Fruit fly (Drosophila melanogaster) whole organism: ENCODE results near the gene CG34134.
A peak's percentile ranks its signal among the peaks of the same experiment; 100 is the strongest.

ENCODE experiments used
- CG8478 ChIP-seq: fragments of >200 bp; optimal IDR thresholded peaks from 2 replicates; lab custom pipeline; 2018; ENCODE audit warnings: inconsistent platforms
- Dll ChIP-seq: fragments of >200 bp; optimal IDR thresholded peaks from 2 replicates; lab custom pipeline; 2017
- EcR ChIP-seq, 2 experiments: fragments of >200 bp; optimal IDR thresholded peaks; 2 replicates each; lab custom pipeline; 2017; ENCODE audit warnings: missing biosample characterization in 2 of 2, missing genetic modification characterization in 2 of 2, missing genetic modification reagents in 2 of 2
- pan ChIP-seq: fragments of >200 bp; optimal IDR thresholded peaks from 2 replicates; lab custom pipeline; 2017
- psq ChIP-seq: fragments of >200 bp; optimal IDR thresholded peaks from 2 replicates; lab custom pipeline; 2017
- usp ChIP-seq: fragments of >200 bp; optimal IDR thresholded peaks from 2 replicates; lab custom pipeline; 2017; ENCODE audit warnings: missing biosample characterization, missing genetic modification characterization, mixed read lengths

The CG34134 gene

DNA sequence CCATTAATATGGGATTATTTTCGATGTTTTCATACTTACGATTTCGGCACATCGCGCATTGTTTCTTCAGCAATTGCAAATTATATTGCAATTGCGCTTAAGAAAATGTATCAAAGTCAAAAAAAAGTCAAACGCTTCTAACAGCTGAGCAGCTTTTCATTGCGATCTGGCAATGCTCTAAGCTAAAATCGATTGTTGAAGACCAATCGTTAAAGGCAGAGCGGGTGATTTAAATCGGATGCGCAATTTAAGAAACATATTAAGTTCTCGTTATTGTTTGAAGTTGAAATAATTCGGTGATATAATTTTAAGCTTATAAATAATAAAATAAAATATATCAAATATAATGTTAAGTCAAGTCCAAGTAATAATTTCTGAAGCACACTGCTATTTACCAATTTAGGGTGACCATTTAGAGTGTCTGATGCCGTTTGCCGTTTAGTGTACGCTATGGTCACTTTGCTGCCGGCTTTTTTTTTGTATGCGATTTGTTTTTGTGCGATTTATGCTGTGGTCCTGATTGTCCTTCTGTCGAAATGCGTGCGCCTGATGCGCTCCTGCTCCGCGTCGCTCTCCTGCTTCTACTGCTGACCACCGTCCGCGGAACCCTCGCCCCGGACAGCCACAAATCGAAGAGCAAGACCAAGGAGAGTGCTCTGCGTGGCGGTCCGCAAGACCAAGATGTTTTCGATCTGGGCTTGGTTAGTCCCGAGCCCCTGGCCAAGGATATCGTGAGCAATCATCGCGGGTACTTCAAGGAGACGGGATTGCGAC, 6.4 kb upstream of the CG34134 start, which contains the start of the genes CG8475 and CG8460:
Gene CG8475 (minus strand): TSS at position 162 of the 774 bp plus-strand sequence.
Gene CG8460 (plus strand): TSS at position 437 of the 774 bp plus-strand sequence.
- TF ChIP-seq EcR (GFP tag; optimal IDR thresholded peaks at IDR 0.05; lab: Kevin White, UChicago) (no peak), pan (no peak), usp (no peak), psq (lab: Kevin White, UChicago) (no peak), Dll (lab: Kevin White, UChicago) (no peak), CG8478 (no peak)

DNA sequence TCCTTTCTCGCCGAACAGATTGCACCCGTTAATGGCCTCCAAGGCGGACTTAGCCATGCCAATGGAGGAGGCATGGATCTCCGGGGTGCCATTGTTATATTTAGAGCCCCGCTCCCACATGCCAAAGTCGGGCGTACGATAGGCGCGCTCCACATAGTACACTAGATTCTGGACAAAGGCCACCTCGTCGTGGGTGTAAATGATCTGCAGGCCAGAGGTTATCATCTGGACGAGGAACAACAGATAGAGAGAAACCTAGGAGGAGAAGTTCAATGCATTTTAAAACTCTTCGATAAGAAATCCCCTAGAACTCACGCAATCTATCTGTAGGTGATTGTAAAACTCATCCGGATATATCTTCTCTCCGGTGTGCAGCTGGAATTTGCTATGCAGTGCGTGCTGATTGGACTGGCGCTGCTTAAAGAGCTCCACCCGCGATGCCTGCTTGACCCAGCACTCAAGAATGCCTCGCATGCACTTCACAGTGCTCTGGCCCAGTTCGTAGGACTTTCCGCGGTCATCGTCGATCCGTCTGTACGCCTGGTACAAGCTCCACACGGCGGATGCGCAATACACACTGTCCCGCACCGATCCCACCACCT, 5.2 kb upstream of the CG34134 start:
- no peak for TF ChIP-seq psq (lab: Kevin White, UChicago)
- TF ChIP-seq Dll (lab: Kevin White, UChicago): no peak
- TF ChIP-seq CG8478: no peak

DNA sequence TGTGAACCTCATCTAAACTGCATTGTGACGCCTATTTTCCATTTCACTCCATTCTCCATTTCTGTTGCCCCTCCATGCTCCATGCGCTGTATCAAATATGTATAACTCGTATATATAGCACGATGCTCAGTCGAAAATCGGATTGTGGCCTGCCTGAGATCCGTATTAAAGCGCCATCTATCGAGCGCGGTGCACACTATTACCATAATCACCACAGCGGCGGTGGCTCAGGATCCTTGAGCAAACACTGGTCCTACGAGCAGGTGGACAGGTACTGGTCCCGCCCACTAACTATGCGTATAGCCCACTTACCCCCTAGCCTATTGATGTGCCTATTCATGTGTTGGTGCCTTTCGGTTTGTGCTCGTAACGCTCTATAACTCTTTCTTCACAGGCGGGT, 5.6 kb downstream of the CG34134 start:
- TF ChIP-seq Dll (lab: Kevin White, UChicago): no peak
- TF ChIP-seq EcR (GFP tag; optimal IDR thresholded peaks at IDR 0.05; lab: Kevin White, UChicago): no peak
- TF ChIP-seq CG8478: no peak
- no peak for TF ChIP-seq usp

DNA sequence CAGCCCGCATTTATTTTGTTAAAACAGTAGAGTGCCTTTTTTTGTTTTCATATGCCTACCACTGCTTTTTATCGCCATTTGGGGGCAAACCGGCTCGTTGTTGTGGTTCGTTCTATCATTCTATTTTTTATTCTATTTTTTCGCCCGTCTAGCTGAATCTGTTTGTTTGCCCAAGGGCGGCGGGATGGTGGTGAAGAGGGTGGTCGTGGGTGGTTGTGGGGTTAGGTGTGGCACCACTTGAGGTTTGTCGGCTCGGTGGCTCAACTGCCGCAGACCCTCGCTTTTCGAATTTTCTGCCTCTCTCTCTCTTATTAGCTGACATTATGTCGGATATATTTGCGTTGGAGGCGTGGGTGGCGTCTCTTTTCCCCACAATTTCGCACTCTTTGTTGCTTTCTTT, 19.0 kb downstream of the CG34134 start:
- TF ChIP-seq pan: no peak
- no peak for TF ChIP-seq usp

DNA sequence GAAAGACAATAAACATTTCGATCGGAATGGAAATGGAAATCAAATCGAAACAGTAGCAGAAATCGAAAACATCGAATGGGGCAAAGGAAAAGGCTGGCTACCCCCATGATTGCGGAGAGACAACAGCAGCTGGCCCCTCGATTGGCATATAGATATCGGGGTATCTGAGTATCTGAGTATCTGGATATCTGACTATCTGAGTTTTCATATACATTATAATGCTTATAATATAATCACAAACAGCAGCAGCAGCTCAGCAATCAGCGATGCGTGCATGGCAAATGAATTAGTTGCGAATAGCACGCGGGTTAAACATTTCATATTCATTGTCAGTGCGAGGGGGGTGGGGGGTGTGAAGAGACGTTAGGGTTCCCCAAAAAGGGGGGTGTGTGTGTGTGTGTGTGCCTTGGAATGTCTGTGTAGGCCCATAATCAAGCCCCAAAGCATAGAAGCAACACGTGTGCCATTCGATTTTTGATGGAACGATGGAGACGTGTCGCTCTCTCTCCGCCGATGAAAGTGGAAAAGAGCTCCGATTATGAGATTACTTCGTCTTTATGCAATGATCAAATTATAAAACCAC, 19.9 kb downstream of the CG34134 start:
- TF ChIP-seq psq (lab: Kevin White, UChicago) (no peak), Dll (lab: Kevin White, UChicago) (no peak), CG8478 (no peak), EcR (GFP tag; optimal IDR thresholded peaks at IDR 0.05; lab: Kevin White, UChicago) (no peak), pan (no peak), usp (no peak)

DNA sequence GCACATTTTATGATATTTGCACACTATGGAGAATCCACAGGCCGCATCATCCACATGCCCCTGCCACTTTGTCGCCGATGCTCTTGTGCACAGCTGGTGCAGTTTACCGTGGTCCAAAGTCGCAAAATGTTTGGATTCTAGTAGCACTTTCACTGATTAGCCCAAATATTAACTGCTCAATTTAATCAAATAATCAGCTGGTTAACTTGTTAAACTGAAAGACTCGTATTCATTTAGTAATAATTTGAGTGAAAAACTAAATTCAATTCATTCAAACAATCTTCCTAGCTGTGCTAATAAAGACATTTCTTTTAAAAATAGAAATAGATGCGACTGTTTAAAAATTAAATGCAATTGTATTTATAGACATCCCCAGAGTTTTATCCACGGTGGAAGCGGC, 22.5 kb downstream of the CG34134 start:
- TF ChIP-seq usp (no peak), EcR (GFP tag; optimal IDR thresholded peaks at IDR 0.05; lab: Kevin White, UChicago) (no peak), CG8478 (no peak), Dll (lab: Kevin White, UChicago) (no peak), psq (lab: Kevin White, UChicago) (no peak), pan (no peak)

DNA sequence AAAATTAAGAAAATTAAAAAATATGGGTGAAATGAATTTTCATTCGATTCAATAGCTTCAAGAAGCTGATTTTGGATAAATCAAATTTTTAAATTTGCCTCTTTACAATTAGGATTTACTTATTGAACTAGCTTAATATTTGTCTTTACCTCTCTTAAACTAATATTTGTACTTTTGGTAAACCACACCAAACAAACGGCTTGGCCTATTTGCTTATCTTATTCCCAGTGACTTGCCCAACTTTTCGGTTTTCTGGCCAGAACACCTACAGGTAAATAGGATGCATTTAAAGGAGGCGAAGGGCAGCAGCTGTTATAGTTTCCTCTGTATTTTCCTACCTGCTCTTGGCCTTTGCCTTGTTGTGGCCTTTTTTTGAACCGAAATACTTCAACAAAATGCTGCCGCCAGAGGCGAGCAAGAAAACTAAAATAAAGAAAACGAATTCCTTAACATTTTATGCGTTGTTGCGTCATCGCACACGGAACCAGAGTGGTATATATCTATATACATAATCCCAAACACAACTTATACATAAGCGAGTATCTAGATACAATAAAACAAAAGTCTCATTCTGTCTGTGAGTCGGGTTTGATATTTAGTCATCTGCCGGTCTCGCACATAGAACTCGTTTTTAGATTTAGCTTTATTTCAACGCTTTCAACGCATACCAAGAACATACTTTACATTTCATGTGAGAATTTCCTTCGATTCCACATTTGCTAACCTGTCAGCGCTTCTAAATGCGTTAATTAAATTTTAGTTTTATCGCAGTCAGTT, 24.6 kb downstream of the CG34134 start:
- TF ChIP-seq Dll (lab: Kevin White, UChicago): no peak
- TF ChIP-seq pan: no peak
- no peak for TF ChIP-seq EcR (GFP tag; optimal IDR thresholded peaks at IDR 0.05; lab: Kevin White, UChicago)
- no peak for TF ChIP-seq psq (lab: Kevin White, UChicago)
- TF ChIP-seq usp: no peak
- TF ChIP-seq CG8478: no peak

DNA sequence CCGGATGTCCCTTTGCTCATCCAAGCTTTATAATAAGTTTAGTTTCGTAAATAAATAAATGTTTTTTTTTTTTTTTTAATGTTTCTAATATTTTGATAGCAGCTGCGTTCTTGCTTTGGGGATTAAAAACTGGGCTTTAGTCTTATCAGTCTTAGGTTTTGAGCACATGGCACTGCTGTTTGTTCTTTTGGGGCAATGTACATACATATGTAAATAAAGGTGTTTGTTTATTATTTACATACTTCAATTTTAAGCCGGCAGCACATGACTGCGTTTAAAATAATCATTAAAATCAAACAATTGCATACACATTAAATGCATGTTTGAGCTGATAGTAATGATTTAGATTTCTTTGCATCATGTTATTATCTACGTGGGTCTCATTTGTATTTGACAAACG, 26.4 kb downstream of the CG34134 start:
- TF ChIP-seq EcR (GFP tag; optimal IDR thresholded peaks at IDR 0.05; lab: Kevin White, UChicago) (no peak), Dll (lab: Kevin White, UChicago) (no peak), CG8478 (no peak), psq (lab: Kevin White, UChicago) (no peak), usp (no peak), pan (no peak)

DNA sequence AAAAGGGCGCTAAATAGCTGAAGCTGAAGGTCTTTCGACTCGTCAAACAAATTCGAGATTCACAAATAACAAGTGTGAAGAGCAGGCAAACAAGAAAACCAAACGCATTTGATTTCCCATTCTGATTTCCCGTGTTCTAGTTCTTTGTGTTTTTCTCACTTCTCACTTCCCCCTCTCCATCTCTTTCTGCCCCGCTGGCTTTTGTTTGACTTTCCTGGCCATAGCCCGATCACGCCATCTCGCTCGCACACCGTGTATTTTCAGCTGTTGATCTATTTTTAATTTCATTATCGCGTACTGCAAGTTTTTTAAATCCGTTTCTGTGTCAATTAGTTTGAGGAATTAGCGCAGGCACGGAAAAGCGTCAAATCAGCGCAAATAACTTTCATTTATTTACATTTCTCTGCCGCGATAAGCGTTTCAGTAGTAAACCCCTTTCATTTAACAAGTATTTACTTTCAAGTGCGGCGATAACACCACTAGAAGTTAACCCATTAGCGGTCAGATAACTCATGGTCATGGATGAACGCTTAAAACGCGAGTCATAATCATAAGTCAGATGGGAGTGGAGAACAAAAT, 26.9 kb downstream of the CG34134 start:
- TF ChIP-seq psq (lab: Kevin White, UChicago) (no peak), Dll (lab: Kevin White, UChicago) (no peak), EcR (GFP tag; optimal IDR thresholded peaks at IDR 0.05; lab: Kevin White, UChicago) (no peak), usp (no peak), pan (no peak), CG8478 (no peak)

DNA sequence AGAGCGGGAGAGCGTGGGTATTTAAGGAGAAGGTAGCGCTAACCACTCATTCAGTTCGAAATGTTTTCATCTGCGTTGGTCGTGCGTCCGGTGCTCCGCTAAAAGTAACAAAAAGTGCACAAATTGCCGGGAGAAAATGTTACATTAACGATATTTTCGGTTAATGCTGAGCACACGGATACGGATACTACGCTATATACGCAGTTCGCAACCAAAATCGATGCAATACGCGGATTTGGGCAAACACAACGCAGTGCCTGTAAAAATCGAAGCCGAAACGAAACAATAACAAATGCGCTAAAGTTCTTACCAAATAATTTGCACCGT, 27.6 kb downstream of the CG34134 start, which contains the start of gene Piezo:
Gene Piezo (plus strand): TSS at position 49 of the 327 bp plus-strand sequence.
- TF ChIP-seq pan (no peak), usp (no peak), Dll (lab: Kevin White, UChicago) (no peak), CG8478 (no peak), EcR (GFP tag; optimal IDR thresholded peaks at IDR 0.05; lab: Kevin White, UChicago) (no peak), psq (lab: Kevin White, UChicago) (no peak)

DNA sequence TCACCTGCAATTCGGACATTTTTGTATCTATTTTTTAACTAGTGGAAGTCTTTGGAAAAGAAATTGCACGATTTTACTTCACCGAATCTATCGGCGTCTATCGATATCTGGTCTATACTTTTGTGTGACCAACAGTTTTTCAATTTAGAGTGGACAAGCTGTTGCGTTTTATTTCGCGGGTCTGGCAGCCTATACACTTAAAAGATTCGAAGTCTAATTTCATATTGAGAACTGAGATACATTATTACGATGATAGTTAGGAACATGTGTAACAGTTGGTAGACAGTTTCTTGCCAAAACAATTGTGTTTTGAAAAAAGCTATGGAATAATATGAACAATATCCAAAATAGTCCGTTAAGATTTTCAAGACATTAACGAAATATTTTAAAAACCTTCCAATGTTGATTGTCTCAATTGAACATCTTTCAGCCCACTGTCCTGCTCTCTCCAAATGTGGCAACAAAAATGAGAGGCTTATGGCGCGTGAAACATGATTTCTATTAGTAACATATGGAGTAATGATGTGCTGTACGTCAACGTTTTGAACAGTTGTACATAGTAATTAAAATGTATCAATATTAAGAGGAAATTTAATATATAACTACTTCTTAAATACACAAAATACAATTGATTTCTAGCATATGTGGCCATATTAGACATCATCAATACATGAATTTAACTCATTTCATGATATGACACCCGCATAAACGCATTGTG, 28.1 kb downstream of the CG34134 start, which contains the start of gene Acbp1:
Gene Acbp1 (minus strand): TSS at position 146 of the 718 bp plus-strand sequence.
- TF ChIP-seq EcR (GFP tag; optimal IDR thresholded peaks at IDR 0.05; lab: Kevin White, UChicago): peak in 1 of 2 experiments; percentile 52
- no peak for TF ChIP-seq psq (lab: Kevin White, UChicago)

DNA sequence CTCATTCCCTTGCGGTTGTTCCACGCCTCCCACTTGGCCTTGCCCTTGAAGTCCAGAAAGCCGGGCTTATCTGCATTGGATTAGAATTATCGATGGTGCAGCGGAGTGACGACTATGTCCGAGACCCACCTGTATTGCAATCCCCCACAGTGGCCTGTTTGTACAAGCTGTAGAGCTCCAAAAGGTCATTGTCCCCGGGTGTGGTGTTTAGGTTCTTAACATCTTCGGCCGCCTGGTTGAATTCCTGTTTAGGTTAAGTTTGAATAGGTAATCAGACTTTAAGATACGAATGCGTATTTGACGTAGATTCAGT, 28.6 kb downstream of the CG34134 start:
- TF ChIP-seq psq (lab: Kevin White, UChicago) (no peak), EcR (GFP tag; optimal IDR thresholded peaks at IDR 0.05; lab: Kevin White, UChicago) (peak; percentile 82 to 94), pan (no peak)
